Worm (Caenorhabditis elegans) whole organism, young adult: Measurements from ENCODE around the gene ent-1.

ENCODE experiments used
- B0336.3 ChIP-seq: fragments of 200-800 bp; sonication (Bioruptor generic); IDR thresholded peaks from 2 replicates; pipeline ENCODE4 v1.3.6; 2022; ENCODE audit warnings: missing genetic modification characterization, missing compliant biosample characterization
- F10E7.11 ChIP-seq: sonication (generic microtip); optimal IDR thresholded peaks from 2 replicates; lab custom pipeline; 2017; ENCODE audit warnings: mild to moderate bottlenecking, missing genetic modification characterization, moderate library complexity, missing compliant biosample characterization
- F22D6.2 ChIP-seq: sonication (generic microtip); optimal IDR thresholded peaks from 2 replicates; lab custom pipeline; 2016; ENCODE audit warnings: mild to moderate bottlenecking, missing genetic modification characterization, missing compliant biosample characterization
- F23B12.7 ChIP-seq: sonication (generic microtip); optimal IDR thresholded peaks from 2 replicates; lab custom pipeline; 2017; ENCODE audit warnings: missing genetic modification characterization, mild to moderate bottlenecking, missing compliant biosample characterization, antibody characterized with exemption, moderate library complexity; ENCODE audit not compliant: insufficient read depth
- F57A8.1 ChIP-seq: fragments of 200-800 bp; sonication (Bioruptor generic); optimal IDR thresholded peaks from 2 replicates; lab custom pipeline; 2018; ENCODE audit warnings: mild to moderate bottlenecking, missing genetic modification characterization, moderate library complexity, missing compliant biosample characterization
- K11D2.4 ChIP-seq: fragments of 200-800 bp; sonication (Bioruptor generic); IDR thresholded peaks from 2 replicates; pipeline ENCODE4 v1.3.6; 2022; ENCODE audit warnings: missing genetic modification reagents, missing genetic modification characterization, missing compliant biosample characterization
- K12H6.12 ChIP-seq: fragments of 200-800 bp; sonication (Bioruptor generic); optimal IDR thresholded peaks from 2 replicates; lab custom pipeline; 2018; ENCODE audit warnings: mild to moderate bottlenecking, missing genetic modification characterization, missing compliant biosample characterization
- ama-1 ChIP-seq, 3 experiments: fragments of 150-350 bp in 1 of 3; sonication (generic microtip) in 2 of 3; optimal IDR thresholded peaks; 2 replicates each; lab custom pipeline; 2014 to 2018; ENCODE audit warnings: missing biosample characterization in 2 of 3, missing genetic modification characterization in 2 of 3, missing genetic modification reagents in 2 of 3
- aptf-2 ChIP-seq: fragments of 200-800 bp; sonication (Bioruptor generic); conservative IDR thresholded peaks from 2 replicates; pipeline ENCODE4 v1.3.6; 2022; ENCODE audit warnings: missing genetic modification reagents, missing genetic modification characterization, missing compliant biosample characterization
- atf-7 ChIP-seq: sonication (generic microtip); optimal IDR thresholded peaks from 2 replicates; lab custom pipeline; 2017; ENCODE audit warnings: mild to moderate bottlenecking, missing genetic modification characterization, missing compliant biosample characterization
- attf-3 ChIP-seq: fragments of 200-800 bp; sonication (Bioruptor generic); conservative IDR thresholded peaks from 2 replicates; pipeline ENCODE4 v1.3.6; 2022; ENCODE audit warnings: missing genetic modification reagents, missing genetic modification characterization, missing compliant biosample characterization
- ccch-3 ChIP-seq: fragments of 200-800 bp; sonication (Bioruptor generic); optimal IDR thresholded peaks from 2 replicates; lab custom pipeline; 2018; ENCODE audit warnings: mild to moderate bottlenecking, missing genetic modification characterization, missing compliant biosample characterization
- ceh-58 ChIP-seq: fragments of 200-800 bp; sonication (Bioruptor generic); IDR thresholded peaks from 2 replicates; pipeline ENCODE4 v1.3.6; 2022; ENCODE audit warnings: missing genetic modification characterization, missing compliant biosample characterization
- chd-7 ChIP-seq: sonication (generic microtip); optimal IDR thresholded peaks from 2 replicates; lab custom pipeline; 2016; ENCODE audit warnings: mild to moderate bottlenecking, missing genetic modification characterization, moderate library complexity, missing compliant biosample characterization
- die-1 ChIP-seq: sonication (generic microtip); optimal IDR thresholded peaks from 2 replicates; lab custom pipeline; 2016; ENCODE audit warnings: missing genotype, mild to moderate bottlenecking, missing genetic modification characterization, missing compliant biosample characterization
- dpff-1 ChIP-seq: sonication (generic microtip); optimal IDR thresholded peaks from 2 replicates; lab custom pipeline; 2017; ENCODE audit warnings: mild to moderate bottlenecking, missing genetic modification characterization, missing compliant biosample characterization
- fkh-3 ChIP-seq: sonication (generic microtip); optimal IDR thresholded peaks from 2 replicates; lab custom pipeline; 2016; ENCODE audit warnings: mild to moderate bottlenecking, missing genetic modification characterization, missing compliant biosample characterization
- hmg-20 ChIP-seq: fragments of 200-800 bp; sonication (Bioruptor generic); IDR thresholded peaks from 2 replicates; pipeline ENCODE4 v1.3.6; 2022; ENCODE audit warnings: missing genetic modification reagents, missing genetic modification characterization, missing compliant biosample characterization
- hsf-1 ChIP-seq: fragments of 200-800 bp; sonication (Bioruptor generic); IDR thresholded peaks from 2 replicates; pipeline ENCODE4 v1.3.6; 2022; ENCODE audit warnings: missing genetic modification reagents, missing genetic modification characterization, missing compliant biosample characterization
- lag-1 ChIP-seq: fragments of 200-800 bp; sonication (Bioruptor generic); IDR thresholded peaks from 2 replicates; pipeline ENCODE4 v1.3.6; 2022; ENCODE audit warnings: missing genetic modification reagents, missing genetic modification characterization, missing compliant biosample characterization
- lin-54 ChIP-seq: fragments of 200-800 bp; sonication (Bioruptor generic); optimal IDR thresholded peaks from 2 replicates; lab custom pipeline; 2018; ENCODE audit warnings: mild to moderate bottlenecking, missing genetic modification characterization, missing compliant biosample characterization
- lir-1 ChIP-seq: fragments of 200-800 bp; sonication (Bioruptor generic); conservative IDR thresholded peaks from 2 replicates; pipeline ENCODE4 v1.3.6; 2022; ENCODE audit warnings: missing genetic modification reagents, missing genetic modification characterization, missing compliant biosample characterization
- lsy-27 ChIP-seq: sonication (generic microtip); optimal IDR thresholded peaks from 2 replicates; lab custom pipeline; 2017; ENCODE audit warnings: missing genetic modification characterization, mild to moderate bottlenecking, missing compliant biosample characterization, antibody characterized with exemption, missing genotype, borderline replicate concordance; ENCODE audit not compliant: insufficient read depth
- madf-10 ChIP-seq: sonication (generic microtip); optimal IDR thresholded peaks from 2 replicates; lab custom pipeline; 2016; ENCODE audit warnings: mild to moderate bottlenecking, missing genetic modification characterization, missing compliant biosample characterization
- madf-3 ChIP-seq: fragments of 200-800 bp; sonication (Bioruptor generic); IDR thresholded peaks from 2 replicates; pipeline ENCODE4 v1.3.6; 2022; ENCODE audit warnings: missing genetic modification reagents, missing genetic modification characterization, missing compliant biosample characterization
- madf-8 ChIP-seq: fragments of 200-800 bp; sonication (Bioruptor generic); conservative IDR thresholded peaks from 2 replicates; pipeline ENCODE4 v1.3.6; 2022; ENCODE audit warnings: missing genetic modification reagents, missing genetic modification characterization, missing compliant biosample characterization
- nfya-2 ChIP-seq: fragments of 200-800 bp; sonication (Bioruptor generic); IDR thresholded peaks from 2 replicates; pipeline ENCODE4 v1.3.6; 2022; ENCODE audit warnings: missing genetic modification reagents, missing genetic modification characterization, missing compliant biosample characterization
- nhr-179 ChIP-seq: sonication (generic microtip); optimal IDR thresholded peaks from 2 replicates; lab custom pipeline; 2016; ENCODE audit warnings: mild to moderate bottlenecking, missing genetic modification characterization, missing compliant biosample characterization
- nhr-80 ChIP-seq: sonication (generic microtip); optimal IDR thresholded peaks from 2 replicates; lab custom pipeline; 2016; ENCODE audit warnings: missing genetic modification characterization, missing compliant biosample characterization
- nhr-90 ChIP-seq: sonication (generic microtip); optimal IDR thresholded peaks from 2 replicates; lab custom pipeline; 2016; ENCODE audit warnings: missing genotype, mild to moderate bottlenecking, missing genetic modification characterization, missing compliant biosample characterization
- pha-4 ChIP-seq: fragments of 150-350 bp; sonication (generic microtip); optimal IDR thresholded peaks from 2 replicates; lab custom pipeline; 2014; ENCODE audit warnings: missing biosample characterization, missing genetic modification reagents, missing genetic modification characterization
- repo-1 ChIP-seq: sonication (generic microtip); optimal IDR thresholded peaks from 2 replicates; lab custom pipeline; 2017; ENCODE audit warnings: mild to moderate bottlenecking, missing genetic modification characterization, missing compliant biosample characterization
- rpc-1 ChIP-seq, 2 experiments: fragments of 150-350 bp in 1 of 2; sonication (generic microtip) in 1 of 2; optimal IDR thresholded peaks; 2 replicates each; lab custom pipeline; 2014 to 2018; ENCODE audit warnings: missing biosample characterization in 1 of 2, missing genetic modification characterization in 1 of 2, missing genetic modification reagents in 1 of 2, missing genotype in 1 of 2
- snpc-1.3 ChIP-seq: sonication (generic microtip); optimal IDR thresholded peaks from 2 replicates; lab custom pipeline; 2017; ENCODE audit warnings: missing genetic modification characterization, mild to moderate bottlenecking, missing compliant biosample characterization, antibody characterized with exemption, moderate library complexity, missing genotype, missing genetic modification reagents; ENCODE audit not compliant: insufficient read depth
- tbx-9 ChIP-seq: sonication (generic microtip); optimal IDR thresholded peaks from 2 replicates; lab custom pipeline; 2016; ENCODE audit warnings: borderline replicate concordance, missing genetic modification characterization, inconsistent platforms, missing compliant biosample characterization
- zim-3 ChIP-seq: sonication (generic microtip); optimal IDR thresholded peaks from 2 replicates; lab custom pipeline; 2017; ENCODE audit warnings: mild to moderate bottlenecking, missing genetic modification characterization, moderate library complexity, missing compliant biosample characterization
- ztf-25 ChIP-seq: fragments of 200-800 bp; sonication (Bioruptor generic); IDR thresholded peaks from 2 replicates; pipeline ENCODE4 v1.3.6; 2022; ENCODE audit warnings: missing genetic modification reagents, missing genetic modification characterization, missing compliant biosample characterization

Gene ent-1

ce11 chrIV:11655370-11655769 is at the start of gene ent-1:
Gene ent-1, minus strand, starts transcription at chrIV:11655470.
- TF ChIP-seq nhr-179 (no peak), aptf-2 (no peak), chd-7 (tag; lab: Kevin White, UChicago) (no peak), B0336.3 (GFP tag; lab: Robert Waterston, UW) (no peak), madf-3 (no peak), rpc-1 (optimal IDR thresholded peaks at IDR 0.05; lab: Kevin White, UChicago) (no peak), rpc-1 (tag; optimal IDR thresholded peaks at IDR 0.05; lab: Kevin White, UChicago) (no peak), lsy-27 (no peak), snpc-1.3 (tag; lab: Kevin White, UChicago) (no peak), F23B12.7 (tag; lab: Kevin White, UChicago) (no peak), repo-1 (tag; lab: Kevin White, UChicago) (no peak), dpff-1 (tag; lab: Kevin White, UChicago) (no peak), tbx-9 (tag; lab: Kevin White, UChicago) (no peak), K12H6.12 (tag; lab: Kevin White, UChicago) (no peak), zim-3 (tag; lab: Kevin White, UChicago) (no peak), F57A8.1 (GFP tag; lab: Kevin White, UChicago) (no peak), nhr-90 (no peak), hmg-20 (GFP tag; lab: Robert Waterston, UW) (no peak), attf-3 (no peak), K11D2.4 (GFP tag; lab: Robert Waterston, UW) (no peak)

ce11 chrIV:11703685-11704296 is 48.5 kb upstream of the ent-1 start, which contains the start of the genes T22B3.3 and alg-3:
Gene T22B3.3, minus strand, starts transcription at chrIV:11703785.
Gene alg-3, plus strand, starts transcription at chrIV:11704246.
- TF ChIP-seq lsy-27 (no peak), pha-4 (tag; lab: Kevin White, UChicago) (no peak), nhr-80 (no peak)
- TF ChIP-seq, all 124 proteins: peak for 0

ce11 chrIV:11701878-11702277 is 46.6 kb upstream of the ent-1 start:
- TF ChIP-seq chd-7 (tag; lab: Kevin White, UChicago) (no peak), ama-1 (optimal IDR thresholded peaks at IDR 0.05; lab: Kevin White, UChicago) (no peak), ama-1 (GFP tag; optimal IDR thresholded peaks at IDR 0.05; lab: Kevin White, UChicago) (no peak), ccch-3 (GFP tag; lab: Kevin White, UChicago) (no peak), hsf-1 (GFP tag; lab: Robert Waterston, UW) (no peak), atf-7 (tag; lab: Kevin White, UChicago) (no peak), madf-10 (tag; lab: Kevin White, UChicago) (no peak), F22D6.2 (tag; lab: Kevin White, UChicago) (no peak), F10E7.11 (no peak), lag-1 (no peak), nfya-2 (no peak), ztf-25 (no peak), fkh-3 (no peak), ceh-58 (no peak), die-1 (tag; lab: Kevin White, UChicago) (no peak), madf-8 (no peak), lin-54 (GFP tag; lab: Kevin White, UChicago) (no peak), lir-1 (GFP tag; lab: Robert Waterston, UW) (no peak)
